Worm (Caenorhabditis elegans): Measurements from ENCODE around the gene W03H9.1.

The W03H9.1 gene

DNA sequence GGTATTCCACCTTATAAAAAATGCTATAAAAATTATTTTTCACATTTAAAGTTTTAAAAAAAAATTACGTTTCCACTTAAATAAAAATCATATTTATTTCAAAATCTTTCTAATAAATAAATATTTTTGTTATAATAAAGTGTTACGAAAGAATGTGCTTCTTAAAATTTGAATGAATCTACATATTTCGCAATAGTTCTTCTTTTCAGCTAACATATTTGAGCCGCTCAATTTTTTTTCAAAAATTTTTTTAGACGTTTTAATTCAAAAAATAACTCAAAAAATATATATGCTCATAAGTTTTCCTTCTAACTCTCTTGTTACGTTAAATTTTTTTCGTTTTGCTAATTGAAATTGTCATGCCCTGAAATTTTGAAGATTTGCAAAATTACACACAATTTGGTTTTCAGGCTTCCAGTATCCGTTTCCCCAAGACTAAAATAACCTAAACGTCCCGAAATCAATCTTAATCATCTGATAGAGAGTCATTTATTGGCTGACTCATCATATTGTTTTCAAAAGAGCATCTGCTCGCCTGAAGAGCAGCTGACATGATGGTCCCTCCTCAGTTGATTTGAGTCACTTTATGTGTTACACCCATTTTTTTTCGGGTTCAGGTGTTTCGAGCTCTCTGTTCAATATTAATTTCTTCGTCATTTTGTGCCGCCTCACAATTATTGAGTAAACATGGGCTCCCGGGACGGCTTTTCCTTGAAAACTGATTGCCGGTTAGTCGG is 28.5 kb upstream of the W03H9.1 start, which contains the start of gene efhd-1:
TSS of gene efhd-1 (plus strand) at position 582 of the 737 bp plus-strand sequence.
- TF ChIP-seq lir-3 (tag; optimal IDR thresholded peaks at IDR 0.05; ENCODE audit: poor library complexity), result no peak
- TF ChIP-seq C16A3.4 (tag; optimal IDR thresholded peaks at IDR 0.05), result no peak
- no peak for TF ChIP-seq efl-1 (optimal IDR thresholded peaks at IDR 0.05)
- TF ChIP-seq efl-1 (GFP tag; optimal IDR thresholded peaks at IDR 0.05 in 1 of 2), result peak in 1 of 2 experiments; percentile 44
- TF ChIP-seq nhr-237 (tag; optimal IDR thresholded peaks at IDR 0.05), result no peak
- TF ChIP-seq xbp-1 (tag; optimal IDR thresholded peaks at IDR 0.05), result no peak
- no peak for TF ChIP-seq egl-27 (tag; optimal IDR thresholded peaks at IDR 0.05)
- TF ChIP-seq ces-1 (GFP tag; optimal IDR thresholded peaks at IDR 0.05), result no peak
- no peak for TF ChIP-seq elt-2 (tag; optimal IDR thresholded peaks at IDR 0.05)
- TF ChIP-seq efl-3 (GFP tag; optimal IDR thresholded peaks at IDR 0.05), result no peak
- no peak for TF ChIP-seq ceh-82 (tag; optimal IDR thresholded peaks at IDR 0.05)
- no peak for TF ChIP-seq ceh-8 (GFP tag; optimal IDR thresholded peaks at IDR 0.05)
- no peak for TF ChIP-seq nhr-28 (tag; optimal IDR thresholded peaks at IDR 0.05)
- no peak for TF ChIP-seq isw-1 (GFP tag; IDR thresholded peaks at IDR 0.05)
- no peak for TF ChIP-seq mep-1 (tag; optimal IDR thresholded peaks at IDR 0.05)
- TF ChIP-seq nhr-85 (tag), result no peak
- no peak for TF ChIP-seq swsn-7 (tag; optimal IDR thresholded peaks at IDR 0.05)
- TF ChIP-seq nhr-11 (tag; optimal IDR thresholded peaks at IDR 0.05), result no peak
- no peak for TF ChIP-seq ceh-90 (tag; optimal IDR thresholded peaks at IDR 0.05)
- no peak for TF ChIP-seq Y116A8C.19 (tag; optimal IDR thresholded peaks at IDR 0.05; ENCODE audit: borderline replicate concordance)
- no peak for TF ChIP-seq unc-62 (GFP tag; optimal IDR thresholded peaks at IDR 0.05)
- TF ChIP-seq pax-3 (tag; optimal IDR thresholded peaks at IDR 0.05), result no peak
- no peak for TF ChIP-seq C04F5.9 (tag; optimal IDR thresholded peaks at IDR 0.05)
- no peak for TF ChIP-seq dsc-1 (tag; optimal IDR thresholded peaks at IDR 0.05)
- TF ChIP-seq tlp-1 (tag; optimal IDR thresholded peaks at IDR 0.05), result no peak
- TF ChIP-seq grh-1 (GFP tag; IDR thresholded peaks at IDR 0.05), result no peak
- TF ChIP-seq fkh-8 (tag; optimal IDR thresholded peaks at IDR 0.05), result no peak
- no peak for TF ChIP-seq hpl-2 (GFP tag; optimal IDR thresholded peaks at IDR 0.05)
- no peak for TF ChIP-seq nhr-12 (tag; optimal IDR thresholded peaks at IDR 0.05)
- no peak for TF ChIP-seq lin-35 (GFP tag; optimal IDR thresholded peaks at IDR 0.05)
- no peak for TF ChIP-seq skn-1 (tag; optimal IDR thresholded peaks at IDR 0.05)
- no peak for TF ChIP-seq mdl-1 (tag; optimal IDR thresholded peaks at IDR 0.05)
- TF ChIP-seq nhr-20 (tag; optimal IDR thresholded peaks at IDR 0.05), result no peak
- TF ChIP-seq zag-1 (tag; optimal IDR thresholded peaks at IDR 0.05), result no peak
- TF ChIP-seq nhr-77 (tag; optimal IDR thresholded peaks at IDR 0.05), result no peak
- no peak for TF ChIP-seq ama-1 (optimal IDR thresholded peaks at IDR 0.05)
- TF ChIP-seq lin-14 (GFP tag; optimal IDR thresholded peaks at IDR 0.05), result peak; percentile 65
- TF ChIP-seq rnt-1 (tag; optimal IDR thresholded peaks at IDR 0.05), result peak; percentile 67
- TF ChIP-seq aha-1 (tag; optimal IDR thresholded peaks at IDR 0.05), result no peak
- TF ChIP-seq aly-2 (tag; optimal IDR thresholded peaks at IDR 0.05), result no peak
- TF ChIP-seq lin-39 (tag; optimal IDR thresholded peaks at IDR 0.05), result peak; percentile 40
- TF ChIP-seq unc-130 (tag; optimal IDR thresholded peaks at IDR 0.05), result peak; percentile 0
- TF ChIP-seq ztf-4 (tag; optimal IDR thresholded peaks at IDR 0.05), result no peak
- TF ChIP-seq lsy-2 (tag; optimal IDR thresholded peaks at IDR 0.05), result peak in 1 of 2 experiments; percentile 18
- TF ChIP-seq snu-23 (GFP tag; optimal IDR thresholded peaks at IDR 0.05), result no peak
- no peak for TF ChIP-seq hlh-4 (tag; optimal IDR thresholded peaks at IDR 0.05)
- TF ChIP-seq fos-1 (tag; optimal IDR thresholded peaks at IDR 0.05), result no peak
- no peak for TF ChIP-seq snpc-4 (tag; optimal IDR thresholded peaks at IDR 0.05)
- TF ChIP-seq vab-15 (tag; optimal IDR thresholded peaks at IDR 0.05), result no peak
- TF ChIP-seq ceh-63 (GFP tag; optimal IDR thresholded peaks at IDR 0.05), result no peak
- TF ChIP-seq blmp-1 (tag; optimal IDR thresholded peaks at IDR 0.05), result no peak
- TF ChIP-seq egl-13 (tag; optimal IDR thresholded peaks at IDR 0.05), result no peak
- no peak for TF ChIP-seq nhr-76 (tag; optimal IDR thresholded peaks at IDR 0.05)
- no peak for TF ChIP-seq unc-98 (GFP tag; IDR thresholded peaks at IDR 0.05)
